Fruit fly (Drosophila melanogaster): ENCODE results near the gene Obp8a.

Obp8a gene

dm6 chrX:9220434-9220833, 5.8 kb downstream of the Obp8a start (continued):
- TF ChIP-seq CG6272 (GFP tag; IDR thresholded peaks at IDR 0.05) (0 out of 2 replicates have a peak, but pooled peaks have one; percentile 27), CG31365 (tag; optimal IDR thresholded peaks at IDR 0.05) (no peak), tin (GFP tag; optimal IDR thresholded peaks at IDR 0.05) (no peak), wor (GFP tag; IDR thresholded peaks at IDR 0.05) (0 out of 2 replicates have a peak, but pooled peaks have one; percentile 24), bab2 (GFP tag; optimal IDR thresholded peaks at IDR 0.05) (peak; percentile 13), Spps (tag; optimal IDR thresholded peaks at IDR 0.05) (no peak), CG7987 (GFP tag; optimal IDR thresholded peaks at IDR 0.05) (no peak), Trl (optimal IDR thresholded peaks at IDR 0.05) (no peak), Trl (GFP tag; optimal IDR thresholded peaks at IDR 0.05) (no peak), pan (optimal IDR thresholded peaks at IDR 0.05) (no peak), pan (GFP tag; optimal IDR thresholded peaks at IDR 0.05 in 1 of 2, IDR thresholded peaks at IDR 0.05 in 1 of 2) (peak in 1 of 2 experiments; percentile 13), aop (GFP tag; IDR thresholded peaks at IDR 0.05) (no peak), CG8359 (GFP tag; optimal IDR thresholded peaks at IDR 0.05; ENCODE audit: borderline replicate concordance) (no peak), fd96Cb (tag; optimal IDR thresholded peaks at IDR 0.05) (peak; percentile 35), phol (tag; optimal IDR thresholded peaks at IDR 0.05) (peak; percentile 23), ap (GFP tag; IDR thresholded peaks at IDR 0.05) (no peak), MESR4 (GFP tag; optimal IDR thresholded peaks at IDR 0.05) (no peak), Blimp-1 (GFP tag; optimal IDR thresholded peaks at IDR 0.05) (peak; percentile 22), Dp (GFP tag; optimal IDR thresholded peaks at IDR 0.05) (no peak), h (optimal IDR thresholded peaks at IDR 0.05) (no peak), CG13894 (tag; optimal IDR thresholded peaks at IDR 0.05) (no peak), otp (GFP tag; IDR thresholded peaks at IDR 0.05) (0 out of 3 replicates have a peak, but pooled peaks have one; percentile 25), fu2 (GFP tag; optimal IDR thresholded peaks at IDR 0.05) (no peak), Six4 (GFP tag; optimal IDR thresholded peaks at IDR 0.05) (no peak), CG1832 (GFP tag; optimal IDR thresholded peaks at IDR 0.05) (no peak), Nf-YC (tag; optimal IDR thresholded peaks at IDR 0.05) (no peak), Hr78 (GFP tag; optimal IDR thresholded peaks at IDR 0.05) (no peak), CG13424 (tag; optimal IDR thresholded peaks at IDR 0.05) (no peak), chm (GFP tag; IDR thresholded peaks at IDR 0.05) (no peak), gem (tag; optimal IDR thresholded peaks at IDR 0.05) (peak; percentile 34), sr (GFP tag; IDR thresholded peaks at IDR 0.05) (no peak), CG3838 (GFP tag; optimal IDR thresholded peaks at IDR 0.05) (no peak), Hey (tag; optimal IDR thresholded peaks at IDR 0.05) (no peak), Sry-δ (GFP tag; optimal IDR thresholded peaks at IDR 0.05) (no peak), CG1603 (tag; optimal IDR thresholded peaks at IDR 0.05) (peak; percentile 64), Mrtf (GFP tag; IDR thresholded peaks at IDR 0.05) (0 out of 3 replicates have a peak, but pooled peaks have one; percentile 23), CG14441 (GFP tag; IDR thresholded peaks at IDR 0.05) (no peak), CG16813 (GFP tag; IDR thresholded peaks at IDR 0.05; ENCODE audit: partially characterized antibody) (no peak), maf-S (GFP tag; optimal IDR thresholded peaks at IDR 0.05) (no peak), CG12236 (GFP tag; optimal IDR thresholded peaks at IDR 0.05) (no peak), Asciz (GFP tag; optimal IDR thresholded peaks at IDR 0.05) (no peak), CG9215 (GFP tag; IDR thresholded peaks at IDR 0.05) (no peak), tx (GFP tag; optimal IDR thresholded peaks at IDR 0.05) (no peak), seq (GFP tag; IDR thresholded peaks at IDR 0.05) (no peak), CG5180 (GFP tag; optimal IDR thresholded peaks at IDR 0.05) (no peak), ranshi (GFP tag; IDR thresholded peaks at IDR 0.05) (peak; percentile 29; the same call in 1 of the 2 replicates), CG6175 (GFP tag; IDR thresholded peaks at IDR 0.05) (no peak), dan (GFP tag; IDR thresholded peaks at IDR 0.05) (no peak), CG7963 (GFP tag; IDR thresholded peaks at IDR 0.05; ENCODE audit: partially characterized antibody) (no peak), sim (GFP tag; IDR thresholded peaks at IDR 0.05) (no peak), Mad (GFP tag; optimal IDR thresholded peaks at IDR 0.05) (no peak), Dip3 (GFP tag; optimal IDR thresholded peaks at IDR 0.05) (no peak)

Data from whole organism, embryonic.